Fruit fly (Drosophila melanogaster) S2 (cell line): ENCODE data around the gene CG11353.

ENCODE experiments used
- CG8478 ChIP-seq: fragments of >200 bp; optimal IDR thresholded peaks from 2 replicates; lab custom pipeline; 2018
- CTCF ChIP-seq, 2 experiments: fragments of >200 bp; optimal IDR thresholded peaks; 2 replicates each; lab custom pipeline; 2018

DNA sequence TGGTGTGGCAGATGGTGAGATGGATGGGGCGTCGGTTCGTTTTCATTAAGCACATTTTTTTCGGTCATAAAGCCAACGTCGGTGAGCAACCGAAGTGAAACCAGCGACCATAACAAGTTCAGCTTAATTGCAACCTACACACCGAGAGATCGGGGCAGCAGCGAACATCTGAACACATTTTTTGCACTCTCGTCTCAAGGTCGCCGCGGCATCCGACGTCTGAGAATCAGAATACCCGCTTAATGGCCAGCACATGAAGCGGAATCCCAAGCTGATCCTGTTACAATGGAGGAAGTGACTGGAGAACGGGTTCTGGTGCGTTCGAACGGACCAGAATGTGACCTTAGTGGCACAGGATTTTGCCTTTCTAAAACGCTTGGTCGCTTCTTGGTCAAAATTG is 39.4 kb upstream of the CG11353 start:
- TF ChIP-seq CG8478 (lab: Kevin White, UChicago) = no peak
- TF ChIP-seq CTCF (optimal IDR thresholded peaks at IDR 0.05; lab: Kevin White, UChicago) = no peak
